Worm (Caenorhabditis elegans) whole organism, L4/young adult: Measurements from ENCODE around the gene ZK697.14.

Experiments used
- dao-5 ChIP-seq: sonication (generic microtip); optimal IDR thresholded peaks from 2 replicates; lab custom pipeline; 2016; ENCODE audit warnings: missing genotype, missing genetic modification characterization, moderate library complexity, missing compliant biosample characterization
- him-1 ChIP-seq: sonication (generic microtip); optimal IDR thresholded peaks from 2 replicates; lab custom pipeline; 2016; ENCODE audit warnings: missing genotype, missing genetic modification reagents, missing genetic modification characterization, missing compliant biosample characterization

- TF ChIP-seq him-1: no peak
- no peak for TF ChIP-seq dao-5
These were observed 24.5 kb upstream of the ZK697.14 start for ce11 chrV:1779994-1780393.
